Fruit fly (Drosophila melanogaster) ovary, adult (tissue): ENCODE results near the gene CG7601.

ENCODE experiments used
- CG17801 ChIP-seq: fragments of 200-800 bp; optimal IDR thresholded peaks from 2 replicates; lab custom pipeline; 2019; ENCODE audit warnings: missing biosample characterization, mild to moderate bottlenecking, missing genetic modification characterization, moderate library complexity; ENCODE audit not compliant: partially characterized antibody

Gene CG7601

dm6 chr3R:29692009-29692641, 44.4 kb downstream of the CG7601 start, which contains the start of gene dmrt99B:
TSS of gene dmrt99B (plus strand) at chr3R:29692591.
- no peak for TF ChIP-seq CG17801 (GFP tag; lab: Kevin White, UChicago)

- no peak for TF ChIP-seq CG17801 (GFP tag; lab: Kevin White, UChicago)
These were observed 45.5 kb downstream of the CG7601 start for dm6 chr3R:29690960-29691527.

dm6 chr3R:29690539-29690852, 46.0 kb downstream of the CG7601 start:
- no peak for TF ChIP-seq CG17801 (GFP tag; lab: Kevin White, UChicago)

- no peak for TF ChIP-seq CG17801 (GFP tag; lab: Kevin White, UChicago)
These were observed 46.6 kb downstream of the CG7601 start for dm6 chr3R:29689833-29690538.

- TF ChIP-seq CG17801 (GFP tag; lab: Kevin White, UChicago) = no peak
These were observed 47.3 kb downstream of the CG7601 start, which contains the start of gene Obp99c for dm6 chr3R:29689211-29689610. TSS of gene Obp99c (minus strand) at chr3R:29689311.

dm6 chr3R:29686698-29687097, 49.8 kb downstream of the CG7601 start:
- no peak for TF ChIP-seq CG17801 (GFP tag; lab: Kevin White, UChicago)
